Worm (Caenorhabditis elegans) whole organism, L4/young adult: ENCODE results near the gene M01H9.5.

ENCODE experiments used
- W03F9.2 ChIP-seq: fragments of 150-350 bp; optimal IDR thresholded peaks from 2 replicates; lab custom pipeline; 2014; ENCODE audit warnings: missing biosample characterization, missing genetic modification characterization
- dao-5 ChIP-seq: sonication (generic microtip); optimal IDR thresholded peaks from 2 replicates; lab custom pipeline; 2016; ENCODE audit warnings: missing genotype, missing genetic modification characterization, moderate library complexity, missing compliant biosample characterization
- him-1 ChIP-seq: sonication (generic microtip); optimal IDR thresholded peaks from 2 replicates; lab custom pipeline; 2016; ENCODE audit warnings: missing genotype, missing genetic modification reagents, missing genetic modification characterization, missing compliant biosample characterization

Gene M01H9.5

ce11 chrIV:4511259-4511890 is 46.1 kb downstream of the M01H9.5 start, which contains the start of the genes rfth-1 and ZK180.8:
TSS of gene rfth-1 (minus strand) at chrIV:4511309.
TSS of gene ZK180.8 (minus strand) at chrIV:4511724.
- no peak for TF ChIP-seq W03F9.2 (tag; lab: Kevin White, UChicago)
- no peak for TF ChIP-seq him-1 (tag; lab: Kevin White, UChicago)
- no peak for TF ChIP-seq dao-5 (tag; lab: Kevin White, UChicago)

DNA sequence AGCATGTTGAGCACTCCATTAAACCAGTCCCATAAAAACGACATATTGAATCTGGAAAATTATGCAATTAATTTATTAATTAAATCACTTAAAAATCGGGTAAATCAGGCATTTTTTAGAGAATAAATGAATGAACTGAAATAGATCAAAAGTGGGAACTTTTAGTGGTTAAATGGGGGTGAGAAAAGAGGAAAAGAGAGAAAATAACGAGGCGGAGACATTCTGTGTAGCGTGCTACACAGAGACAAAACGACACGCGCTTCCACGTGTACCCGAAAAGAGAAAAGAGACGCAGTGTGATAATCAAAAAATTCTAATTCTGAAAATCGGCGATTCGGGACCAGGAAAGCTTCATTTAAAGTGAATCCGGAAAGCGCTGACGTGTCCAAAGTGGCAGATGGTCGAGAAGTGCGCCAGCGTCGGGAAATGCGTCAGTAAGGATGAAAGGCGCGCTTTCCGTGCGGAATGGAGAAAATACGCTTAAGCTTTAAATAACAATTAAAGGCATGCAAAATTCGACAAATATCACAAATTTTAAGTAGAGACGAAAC is 48.1 kb downstream of the M01H9.5 start, which contains the start of gene sar-1:
Gene sar-1 (minus strand): TSS at position 51 of the 551 bp plus-strand sequence.
- TF ChIP-seq dao-5 (tag; lab: Kevin White, UChicago) (no peak), W03F9.2 (tag; lab: Kevin White, UChicago) (peak; percentile 68), him-1 (tag; lab: Kevin White, UChicago) (peak; percentile 71)

ce11 chrIV:4516478-4516877 is 51.2 kb downstream of the M01H9.5 start:
- TF ChIP-seq W03F9.2 (tag; lab: Kevin White, UChicago) (no peak), him-1 (tag; lab: Kevin White, UChicago) (no peak), dao-5 (tag; lab: Kevin White, UChicago) (no peak)

DNA sequence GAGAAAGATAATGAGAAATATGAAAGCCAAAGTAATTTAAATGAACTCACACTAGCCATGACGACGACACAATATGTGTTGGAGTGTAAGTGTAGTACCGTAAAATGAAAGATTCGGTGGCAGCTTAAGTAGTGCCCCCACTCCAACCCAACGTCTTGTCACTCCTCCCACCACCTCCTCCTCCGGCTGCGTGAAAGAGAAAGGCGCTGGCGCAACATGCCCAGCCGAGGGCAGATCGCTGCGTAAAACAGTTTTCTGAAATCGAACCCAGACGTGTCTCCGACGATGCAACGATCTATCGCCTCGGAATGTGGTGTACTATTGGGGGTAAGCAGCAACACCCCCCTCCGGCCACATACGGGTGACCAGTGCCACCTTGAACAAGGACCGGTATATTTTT is 51.8 kb downstream of the M01H9.5 start, which contains the start of gene ZK180.5:
Gene ZK180.5 (minus strand): TSS at position 101 of the 400 bp plus-strand sequence.
- TF ChIP-seq dao-5 (tag; lab: Kevin White, UChicago) (no peak), W03F9.2 (tag; lab: Kevin White, UChicago) (no peak), him-1 (tag; lab: Kevin White, UChicago) (no peak)
